Worm (Caenorhabditis elegans): ENCODE data around the gene clec-213.

DNA sequence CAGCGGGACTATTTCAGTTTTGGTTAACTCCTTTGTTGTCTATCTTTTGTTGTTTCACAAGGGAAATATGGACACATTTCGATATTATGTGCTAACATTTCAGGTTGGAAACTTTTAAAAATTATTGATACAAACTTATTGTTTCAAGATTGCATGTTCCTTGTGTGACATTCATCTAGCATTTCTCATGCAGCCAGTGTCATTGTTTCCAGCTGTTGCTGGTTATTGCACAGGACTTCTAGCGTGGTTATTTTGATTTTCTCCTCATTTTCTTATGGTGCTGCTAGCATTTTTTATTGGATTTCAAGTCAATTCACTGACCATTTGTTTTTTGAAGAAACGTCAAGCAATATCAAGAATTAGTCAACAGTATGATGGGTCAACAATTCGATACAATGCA lies 49.1 kb upstream of the clec-213 start:
- no peak for TF ChIP-seq nhr-23 (tag; optimal IDR thresholded peaks at IDR 0.05)
- no peak for TF ChIP-seq skn-1 (tag; optimal IDR thresholded peaks at IDR 0.05)
- no peak for TF ChIP-seq nhr-77 (tag; optimal IDR thresholded peaks at IDR 0.05)
- no peak for TF ChIP-seq pha-4 (tag; optimal IDR thresholded peaks at IDR 0.05)
- no peak for TF ChIP-seq R02D3.7 (tag; optimal IDR thresholded peaks at IDR 0.05)
- no peak for TF ChIP-seq nhr-237 (tag; optimal IDR thresholded peaks at IDR 0.05)
